Worm (Caenorhabditis elegans): Measurements from ENCODE around the gene srsx-9.

DNA sequence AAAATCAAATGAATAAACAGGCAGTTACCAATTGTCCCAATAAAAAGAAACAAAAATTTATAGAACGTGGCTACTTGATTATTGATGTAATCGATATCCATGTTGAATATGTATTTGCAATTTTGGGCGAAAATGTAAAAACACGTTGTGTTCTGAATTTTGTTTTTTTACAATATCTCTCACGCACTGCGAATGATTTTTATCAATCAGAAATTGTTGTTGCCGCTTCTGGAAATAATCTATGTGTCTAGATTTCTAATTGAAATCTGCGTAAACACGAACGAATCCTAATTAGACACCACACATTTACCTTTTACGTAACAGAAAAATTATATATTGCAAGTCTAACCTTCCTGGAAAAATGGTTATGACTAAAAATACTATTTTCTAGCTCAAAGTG is 10.2 kb upstream of the srsx-9 start, which contains the start of gene srsx-13:
- no peak for TF ChIP-seq T07F8.4 (tag; optimal IDR thresholded peaks at IDR 0.05)
- TF ChIP-seq unc-130 (GFP tag; optimal IDR thresholded peaks at IDR 0.05) = no peak
- TF ChIP-seq egl-44 (GFP tag; IDR thresholded peaks at IDR 0.05) = no peak
- TF ChIP-seq dpl-1 (GFP tag; optimal IDR thresholded peaks at IDR 0.05) = no peak
- no peak for TF ChIP-seq F55B11.4 (tag; optimal IDR thresholded peaks at IDR 0.05; ENCODE audit: borderline replicate concordance, insufficient read depth)
- no peak for TF ChIP-seq tbx-9 (tag; optimal IDR thresholded peaks at IDR 0.05; ENCODE audit: borderline replicate concordance)
- no peak for TF ChIP-seq attf-6 (GFP tag; IDR thresholded peaks at IDR 0.05)
- no peak for TF ChIP-seq ceh-100 (GFP tag; IDR thresholded peaks at IDR 0.05)
- TF ChIP-seq sdz-38 (tag; optimal IDR thresholded peaks at IDR 0.05) = no peak
- TF ChIP-seq ceh-27 (GFP tag; optimal IDR thresholded peaks at IDR 0.05) = no peak
